Worm (Caenorhabditis elegans) whole organism, late embryonic: ENCODE measurements around the gene Y57G11C.42.

ENCODE experiments used
- F13H6.1 ChIP-seq: sonication (generic microtip); optimal IDR thresholded peaks from 2 replicates; lab custom pipeline; 2016; ENCODE audit warnings: missing genetic modification characterization, missing compliant biosample characterization
- K02D7.2 ChIP-seq: sonication (generic microtip); optimal IDR thresholded peaks from 2 replicates; lab custom pipeline; 2017; ENCODE audit warnings: mild to moderate bottlenecking, missing genetic modification characterization, missing compliant biosample characterization
- ama-1 ChIP-seq: fragments of 150-350 bp; optimal IDR thresholded peaks from 2 replicates; lab custom pipeline; 2014
- ceh-19 ChIP-seq: fragments of 200-800 bp; sonication (Bioruptor generic); optimal IDR thresholded peaks from 2 replicates; lab custom pipeline; 2018; ENCODE audit warnings: mild to moderate bottlenecking, missing genetic modification characterization, missing compliant biosample characterization
- ceh-22 ChIP-seq: sonication (generic microtip); optimal IDR thresholded peaks from 2 replicates; lab custom pipeline; 2017; ENCODE audit warnings: missing biosample characterization, missing genetic modification characterization
- ceh-31 ChIP-seq: sonication (generic microtip); optimal IDR thresholded peaks from 2 replicates; lab custom pipeline; 2016; ENCODE audit warnings: missing genetic modification characterization, missing compliant biosample characterization
- dmd-4 ChIP-seq: sonication (generic microtip); optimal IDR thresholded peaks from 2 replicates; lab custom pipeline; 2016; ENCODE audit warnings: borderline replicate concordance, missing genetic modification characterization, missing compliant biosample characterization
- elt-4 ChIP-seq: sonication (generic microtip); optimal IDR thresholded peaks from 2 replicates; lab custom pipeline; 2016; ENCODE audit warnings: missing genetic modification characterization, missing compliant biosample characterization
- ets-4 ChIP-seq: sonication (generic microtip); optimal IDR thresholded peaks from 2 replicates; lab custom pipeline; 2016; ENCODE audit warnings: missing genetic modification characterization, missing compliant biosample characterization
- fax-1 ChIP-seq: sonication (generic microtip); optimal IDR thresholded peaks from 2 replicates; lab custom pipeline; 2016; ENCODE audit warnings: missing genotype, missing genetic modification characterization, missing compliant biosample characterization
- fkh-10 ChIP-seq: fragments of 150-350 bp; optimal IDR thresholded peaks from 2 replicates; lab custom pipeline; 2014; ENCODE audit warnings: missing biosample characterization, missing genetic modification reagents, missing genetic modification characterization
- fkh-6 ChIP-seq: sonication (generic microtip); optimal IDR thresholded peaks from 2 replicates; lab custom pipeline; 2016; ENCODE audit warnings: missing genetic modification characterization, missing compliant biosample characterization
- hlh-13 ChIP-seq: fragments of 200-800 bp; sonication (Bioruptor generic); optimal IDR thresholded peaks from 2 replicates; lab custom pipeline; 2018; ENCODE audit warnings: mild to moderate bottlenecking, missing genetic modification characterization, missing compliant biosample characterization
- hlh-15 ChIP-seq: sonication (generic microtip); optimal IDR thresholded peaks from 2 replicates; lab custom pipeline; 2016; ENCODE audit warnings: missing genetic modification characterization, missing compliant biosample characterization
- hlh-8 ChIP-seq: sonication (generic microtip); optimal IDR thresholded peaks from 2 replicates; lab custom pipeline; 2016; ENCODE audit warnings: missing genotype, missing genetic modification characterization, missing compliant biosample characterization
- lim-6 ChIP-seq: sonication (generic microtip); optimal IDR thresholded peaks from 2 replicates; lab custom pipeline; 2016; ENCODE audit warnings: missing genetic modification characterization, missing compliant biosample characterization
- madf-2 ChIP-seq: sonication (generic microtip); optimal IDR thresholded peaks from 2 replicates; lab custom pipeline; 2017; ENCODE audit warnings: missing genetic modification characterization, missing compliant biosample characterization
- mec-3 ChIP-seq: sonication (generic microtip); optimal IDR thresholded peaks from 2 replicates; lab custom pipeline; 2016; ENCODE audit warnings: borderline replicate concordance, missing genetic modification characterization, missing compliant biosample characterization
- nfya-1 ChIP-seq: sonication (generic microtip); optimal IDR thresholded peaks from 2 replicates; lab custom pipeline; 2017; ENCODE audit warnings: missing genetic modification characterization, mild to moderate bottlenecking, missing compliant biosample characterization, antibody characterized with exemption, moderate library complexity
- pax-1 ChIP-seq: fragments of 150-350 bp; optimal IDR thresholded peaks from 2 replicates; lab custom pipeline; 2014; ENCODE audit warnings: missing biosample characterization, missing genetic modification characterization
- pha-2 ChIP-seq: sonication (generic microtip); optimal IDR thresholded peaks from 2 replicates; lab custom pipeline; 2017; ENCODE audit warnings: mild to moderate bottlenecking, missing genetic modification characterization, missing compliant biosample characterization
- pros-1 ChIP-seq: fragments of 150-350 bp; optimal IDR thresholded peaks from 2 replicates; lab custom pipeline; 2014; ENCODE audit warnings: missing biosample characterization, missing genetic modification reagents, missing genetic modification characterization
- ref-2 ChIP-seq: sonication (generic microtip); optimal IDR thresholded peaks from 2 replicates; lab custom pipeline; 2016; ENCODE audit warnings: missing genetic modification characterization, missing compliant biosample characterization
- sox-2 ChIP-seq: fragments of 200-800 bp; sonication (Bioruptor generic); IDR thresholded peaks from 2 replicates; pipeline ENCODE4 v1.3.6; 2022; ENCODE audit warnings: missing genetic modification reagents, missing genetic modification characterization, missing compliant biosample characterization
- sox-4 ChIP-seq: sonication (generic microtip); optimal IDR thresholded peaks from 2 replicates; lab custom pipeline; 2017; ENCODE audit warnings: mild to moderate bottlenecking, missing genetic modification characterization, inconsistent platforms, missing compliant biosample characterization
- syd-9 ChIP-seq: sonication (generic microtip); optimal IDR thresholded peaks from 2 replicates; lab custom pipeline; 2016; ENCODE audit warnings: mild to moderate bottlenecking, missing genetic modification characterization, moderate library complexity, missing compliant biosample characterization
- tbx-7 ChIP-seq: sonication (generic microtip); optimal IDR thresholded peaks from 2 replicates; lab custom pipeline; 2016; ENCODE audit warnings: missing genotype, missing genetic modification characterization, missing compliant biosample characterization
- unc-42 ChIP-seq: sonication (generic microtip); optimal IDR thresholded peaks from 2 replicates; lab custom pipeline; 2016; ENCODE audit warnings: missing genotype, missing genetic modification characterization, missing compliant biosample characterization
- unc-55 ChIP-seq: sonication (generic microtip); optimal IDR thresholded peaks from 2 replicates; lab custom pipeline; 2017; ENCODE audit warnings: missing biosample characterization, missing genetic modification reagents, missing genetic modification characterization
- zip-5 ChIP-seq: sonication (generic microtip); optimal IDR thresholded peaks from 2 replicates; lab custom pipeline; 2016; ENCODE audit warnings: missing genetic modification characterization, missing compliant biosample characterization
- ztf-16 ChIP-seq: sonication (generic microtip); optimal IDR thresholded peaks from 2 replicates; lab custom pipeline; 2017; ENCODE audit warnings: missing genetic modification characterization, missing compliant biosample characterization

Y57G11C.42 gene

DNA sequence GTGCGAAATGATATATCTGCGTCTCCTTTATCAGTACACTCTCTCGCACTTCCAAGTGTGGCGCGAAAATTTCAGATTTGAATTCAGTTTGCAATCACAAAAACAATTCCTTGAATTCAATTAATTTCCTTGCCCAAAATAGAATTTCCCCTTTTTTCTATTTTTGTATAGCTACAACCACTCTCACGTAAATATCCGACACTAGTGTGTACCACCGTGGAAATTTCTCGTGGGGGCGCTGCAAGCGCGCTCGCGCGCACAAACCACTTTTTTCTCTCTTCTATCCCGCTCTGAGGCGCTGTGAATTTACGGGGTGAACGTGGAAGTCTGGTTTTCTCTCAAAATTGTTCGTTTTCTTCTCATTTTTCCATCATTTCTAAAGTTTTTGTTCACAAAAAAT, 53.2 kb downstream of the Y57G11C.42 start, which contains the start of gene Y57G11C.8:
Gene Y57G11C.8 (plus strand): TSS at position 301 of the 400 bp plus-strand sequence.
- TF ChIP-seq madf-2 (tag; lab: Kevin White, UChicago) (no peak), pha-2 (tag; lab: Kevin White, UChicago) (no peak), zip-5 (tag; lab: Kevin White, UChicago) (no peak)
- TF ChIP-seq, all 69 proteins: peak for 0

DNA sequence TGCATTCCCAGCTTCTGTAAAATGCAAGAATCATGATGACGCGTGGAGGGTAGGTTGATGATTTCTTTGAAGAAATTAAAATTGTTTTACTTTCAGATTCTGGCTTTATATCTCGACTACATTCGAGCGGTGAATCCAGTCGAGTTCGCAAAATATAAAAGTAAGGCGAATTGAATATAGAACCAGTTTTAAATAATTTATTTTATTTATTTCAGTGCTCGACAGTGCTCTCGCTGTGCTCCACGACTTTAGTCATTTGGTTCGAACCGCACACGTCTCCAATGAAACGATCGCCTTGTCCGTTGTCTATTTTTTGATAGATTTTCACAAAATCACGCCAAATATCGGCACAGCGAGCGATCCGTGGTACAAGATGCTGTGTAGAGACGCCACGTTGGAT, 53.9 kb downstream of the Y57G11C.42 start, which contains the start of gene Y57G11C.1130:
Gene Y57G11C.1130 (plus strand): TSS at position 301 of the 400 bp plus-strand sequence.
- TF ChIP-seq pax-1 (tag; lab: Kevin White, UChicago) (no peak), elt-4 (tag; lab: Kevin White, UChicago) (no peak), ets-4 (tag; lab: Kevin White, UChicago) (no peak), fkh-10 (GFP tag; lab: Kevin White, UChicago) (no peak), sox-2 (GFP tag; lab: Robert Waterston, UW) (no peak), syd-9 (no peak), hlh-8 (tag; lab: Kevin White, UChicago) (no peak)
- TF ChIP-seq, all 69 proteins: peak for 0

DNA sequence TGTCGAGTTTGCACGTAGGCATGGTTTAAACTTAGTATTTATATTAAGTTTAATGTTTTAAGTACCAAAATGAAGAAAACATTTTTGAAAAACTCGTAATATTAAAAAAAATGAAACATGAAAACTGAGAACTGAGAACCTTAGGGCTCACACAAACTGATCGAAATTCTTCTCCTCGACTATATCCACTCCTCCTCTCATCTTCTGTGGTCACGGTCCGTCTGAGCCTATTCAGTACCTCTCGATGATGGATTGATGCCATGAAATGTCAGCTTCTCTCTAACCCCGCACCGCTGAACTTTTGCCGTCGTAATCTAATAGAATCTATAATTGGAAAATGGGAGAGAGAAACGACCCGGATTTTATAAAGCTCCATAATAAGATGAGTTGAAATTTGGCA, 56.2 kb downstream of the Y57G11C.42 start, which contains the start of gene nlp-56:
Gene nlp-56 (minus strand): TSS at position 257 of the 400 bp plus-strand sequence.
- TF ChIP-seq unc-42 = no peak
- TF ChIP-seq mec-3 (tag; lab: Kevin White, UChicago) = no peak
- TF ChIP-seq tbx-7 (tag; lab: Kevin White, UChicago) = no peak
- TF ChIP-seq sox-4 (tag; lab: Kevin White, UChicago) = no peak
- no peak for TF ChIP-seq ztf-16
- TF ChIP-seq ama-1 (lab: Kevin White, UChicago) = no peak
- no peak for TF ChIP-seq pax-1 (tag; lab: Kevin White, UChicago)
- no peak for TF ChIP-seq dmd-4 (tag; lab: Kevin White, UChicago)
- no peak for TF ChIP-seq hlh-13 (GFP tag; lab: Kevin White, UChicago)
- no peak for TF ChIP-seq pros-1 (tag; lab: Kevin White, UChicago)
- TF ChIP-seq ets-4 (tag; lab: Kevin White, UChicago) = no peak
- no peak for TF ChIP-seq ceh-31 (tag; lab: Kevin White, UChicago)
- TF ChIP-seq F13H6.1 (tag; lab: Kevin White, UChicago) = no peak
- TF ChIP-seq lim-6 (tag; lab: Kevin White, UChicago) = no peak
- TF ChIP-seq ref-2 (tag; lab: Kevin White, UChicago) = no peak

DNA sequence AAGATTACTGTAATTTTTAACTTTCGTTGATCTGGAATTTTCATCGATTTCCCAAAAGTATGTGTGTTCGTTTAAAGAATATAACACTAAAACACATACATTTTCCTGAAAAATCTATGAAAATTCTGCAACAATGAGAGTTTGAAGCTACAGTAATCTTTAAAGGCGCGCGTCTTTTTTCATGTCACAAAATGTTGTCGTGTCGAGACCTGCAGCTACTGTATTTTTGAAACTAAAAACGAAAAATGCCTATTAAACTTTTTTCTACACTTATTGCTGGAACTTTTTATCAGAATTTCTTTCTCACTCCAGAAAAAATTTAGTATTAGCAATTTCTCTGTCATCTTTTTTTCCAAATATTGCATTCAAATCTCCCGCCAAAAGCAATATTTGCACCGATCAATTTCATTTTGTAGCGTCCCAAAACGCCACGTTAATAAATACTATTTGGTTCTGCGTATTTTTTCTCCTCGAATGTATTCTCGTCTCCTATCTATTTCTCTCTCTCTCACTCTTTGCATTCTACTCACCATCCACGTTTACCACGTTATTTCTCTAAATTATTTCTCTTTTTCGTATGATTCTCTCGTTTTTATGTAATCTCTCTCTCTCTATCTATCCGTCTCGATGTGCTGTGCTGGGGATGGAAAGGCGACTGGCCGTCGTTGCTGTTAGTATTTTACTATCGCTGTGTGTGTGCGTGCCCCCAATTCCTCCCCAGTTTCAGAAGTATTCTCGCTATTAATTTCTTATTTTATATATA, 58.2 kb downstream of the Y57G11C.42 start, which contains the start of gene melo-1:
Gene melo-1 (plus strand): TSS at position 658 of the 763 bp plus-strand sequence.
- TF ChIP-seq ceh-19 (GFP tag; lab: Kevin White, UChicago) (peak; percentile 11), hlh-15 (tag; lab: Kevin White, UChicago) (no peak), unc-55 (GFP tag; lab: Kevin White, UChicago) (peak; percentile 42), ceh-22 (tag; lab: Kevin White, UChicago) (no peak), fkh-6 (no peak), unc-42 (peak; percentile 51), nfya-1 (tag; lab: Kevin White, UChicago) (peak; percentile 60), F13H6.1 (tag; lab: Kevin White, UChicago) (no peak)

DNA sequence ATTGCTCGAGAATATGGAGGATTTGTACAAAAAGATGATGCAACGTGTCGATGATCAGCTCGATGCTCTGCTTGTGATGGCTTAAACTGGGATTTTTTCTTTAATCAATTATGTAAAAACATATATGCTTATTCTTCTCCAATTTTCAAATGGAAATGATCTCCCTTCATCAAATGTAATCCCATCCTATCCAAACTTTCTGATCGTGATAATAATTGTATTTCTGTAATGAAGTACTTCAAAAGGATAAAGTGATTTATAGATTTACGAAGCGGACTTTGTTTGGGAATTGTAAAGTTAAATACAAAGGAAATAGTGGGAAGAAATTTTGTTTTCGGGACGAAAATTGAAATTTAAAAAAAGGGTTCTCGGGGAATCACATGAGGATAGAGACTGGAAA, 62.3 kb downstream of the Y57G11C.42 start:
- TF ChIP-seq fax-1 (tag; lab: Kevin White, UChicago) (no peak), K02D7.2 (tag; lab: Kevin White, UChicago) (no peak), ama-1 (lab: Kevin White, UChicago) (peak; percentile 13), nfya-1 (tag; lab: Kevin White, UChicago) (no peak)
